Fruit fly (Drosophila melanogaster): ENCODE measurements around the gene CG13996.

CG13996 gene

DNA sequence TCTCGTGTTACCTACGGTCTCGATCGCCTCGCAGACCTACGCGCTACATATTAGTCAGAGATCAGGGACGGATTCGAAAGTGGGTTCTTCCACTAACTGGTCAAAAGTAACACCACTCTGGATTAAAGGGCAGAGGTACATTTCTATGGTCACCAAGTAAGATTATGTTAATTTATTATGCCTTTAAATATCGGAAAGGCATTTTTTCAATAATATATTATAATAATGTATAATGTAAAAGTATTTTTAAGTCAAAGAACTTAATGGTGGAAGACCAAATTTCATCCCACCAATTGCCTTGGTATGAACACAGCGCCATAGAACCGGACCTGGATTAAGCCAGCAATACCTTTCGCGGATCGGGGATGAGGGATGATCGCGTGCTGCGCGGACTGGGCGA lies 2.2 kb downstream of the CG13996 start (continued):
- peak; percentile 20; the same call in 1 of the 2 replicates for TF ChIP-seq Gug (GFP tag; IDR thresholded peaks at IDR 0.05)
- TF ChIP-seq CG32006 (GFP tag; optimal IDR thresholded peaks at IDR 0.05): peak; percentile 63
- TF ChIP-seq Met (GFP tag; optimal IDR thresholded peaks at IDR 0.05): peak; percentile 59
- TF ChIP-seq achi (GFP tag; optimal IDR thresholded peaks at IDR 0.05): peak; percentile 75
- peak; percentile 37 for TF ChIP-seq CG6276 (GFP tag; optimal IDR thresholded peaks at IDR 0.05)
- peak; percentile 64 for TF ChIP-seq CG10631 (GFP tag; optimal IDR thresholded peaks at IDR 0.05)
- no peak for TF ChIP-seq dac (GFP tag; optimal IDR thresholded peaks at IDR 0.05)
- peak; percentile 65 for TF ChIP-seq CG6163 (GFP tag; IDR thresholded peaks at IDR 0.05)
- TF ChIP-seq pdm3 (GFP tag; optimal IDR thresholded peaks at IDR 0.05): no peak
- peak; percentile 73 for TF ChIP-seq CG6808 (GFP tag; optimal IDR thresholded peaks at IDR 0.05)
- peak; percentile 21 for TF ChIP-seq Smox (GFP tag; optimal IDR thresholded peaks at IDR 0.05)
- peak; percentile 32 for TF ChIP-seq net (GFP tag; optimal IDR thresholded peaks at IDR 0.05)
- peak; percentile 16 for TF ChIP-seq CG1621 (tag; optimal IDR thresholded peaks at IDR 0.05)
- TF ChIP-seq spab (GFP tag; optimal IDR thresholded peaks at IDR 0.05): peak; percentile 73
- peak; percentile 64 for TF ChIP-seq cyc (GFP tag; optimal IDR thresholded peaks at IDR 0.05)
- TF ChIP-seq svp (GFP tag): peak; percentile 86
- peak; percentile 56 for TF ChIP-seq Blimp-1 (GFP tag; optimal IDR thresholded peaks at IDR 0.05)
- TF ChIP-seq Sox14 (GFP tag; optimal IDR thresholded peaks at IDR 0.05): peak; percentile 46
- TF ChIP-seq CG11294 (GFP tag; IDR thresholded peaks at IDR 0.05): no peak

DNA sequence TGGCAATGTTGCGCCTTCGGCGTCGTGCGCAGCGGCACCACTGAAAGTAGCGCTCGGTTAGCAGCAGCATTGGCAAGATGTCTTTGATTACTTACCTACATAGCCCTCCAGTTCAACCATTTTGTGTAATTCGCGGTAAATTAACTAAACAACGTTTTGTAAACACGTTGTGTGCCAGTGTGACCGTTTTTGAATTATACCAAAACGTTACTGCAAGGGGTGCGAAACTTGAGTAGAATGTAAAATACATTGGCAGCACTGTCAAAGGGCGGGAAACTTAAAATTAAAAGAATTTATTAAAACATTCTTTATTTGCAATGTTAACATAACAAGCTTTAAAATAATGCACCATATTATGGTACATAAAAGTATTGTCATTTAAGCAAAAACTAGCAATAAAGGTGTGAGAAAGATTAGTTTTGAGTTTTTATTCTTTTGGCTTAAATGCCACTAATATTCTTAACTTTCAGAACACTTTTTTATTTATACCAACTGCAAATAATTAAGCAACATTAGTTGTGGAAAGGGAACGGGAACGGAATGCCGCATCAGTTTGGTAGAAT lies 3.8 kb downstream of the CG13996 start, which contains the start of gene CG9107:
Gene CG9107, minus strand, starts transcription at position 195 of the 563 bp plus-strand sequence.
- no peak for TF ChIP-seq vri (GFP tag; optimal IDR thresholded peaks at IDR 0.05)
- peak; percentile 100 for TF ChIP-seq CG6808 (GFP tag; optimal IDR thresholded peaks at IDR 0.05)
- TF ChIP-seq Hr4 (GFP tag; optimal IDR thresholded peaks at IDR 0.05): no peak
- TF ChIP-seq OdsH (GFP tag; optimal IDR thresholded peaks at IDR 0.05): no peak
- TF ChIP-seq fkh (GFP tag; optimal IDR thresholded peaks at IDR 0.05): peak; percentile 78
- no peak for TF ChIP-seq CG10669 (GFP tag; optimal IDR thresholded peaks at IDR 0.05)

DNA sequence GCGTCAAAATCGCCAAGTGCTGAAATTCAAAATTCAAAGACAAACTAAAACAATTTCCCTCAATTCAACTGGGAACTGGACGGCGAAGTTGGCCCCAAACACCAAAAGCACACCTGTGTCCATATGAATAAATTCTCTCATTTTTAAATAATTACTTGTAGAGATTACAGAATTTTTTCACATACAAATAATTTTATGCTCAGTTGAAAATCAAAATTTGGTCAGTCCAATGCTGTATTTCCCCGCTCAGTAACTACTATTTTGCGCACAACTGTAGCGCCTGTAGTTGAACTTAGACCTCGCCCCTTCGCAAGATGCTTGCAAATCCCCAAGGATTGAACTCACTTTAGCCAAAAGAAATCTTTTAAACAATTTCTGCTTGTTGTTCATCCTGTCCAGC lies 8.1 kb downstream of the CG13996 start:
- TF ChIP-seq spab (GFP tag; optimal IDR thresholded peaks at IDR 0.05) (no peak), Sox14 (GFP tag; optimal IDR thresholded peaks at IDR 0.05) (no peak), Ets21C (GFP tag; optimal IDR thresholded peaks at IDR 0.05) (no peak), Eip78C (GFP tag) (peak; percentile 47), fkh (GFP tag; optimal IDR thresholded peaks at IDR 0.05) (no peak), CG11294 (GFP tag; IDR thresholded peaks at IDR 0.05) (no peak), Hr4 (GFP tag; optimal IDR thresholded peaks at IDR 0.05) (peak; percentile 34), CG3919 (GFP tag; optimal IDR thresholded peaks at IDR 0.05) (peak; percentile 5), CG11902 (GFP tag; optimal IDR thresholded peaks at IDR 0.05) (no peak), Smox (GFP tag; optimal IDR thresholded peaks at IDR 0.05) (no peak), CG16779 (tag; optimal IDR thresholded peaks at IDR 0.05) (no peak), CG11762 (GFP tag; optimal IDR thresholded peaks at IDR 0.05; ENCODE audit: insufficient read depth) (no peak), eg (GFP tag; IDR thresholded peaks at IDR 0.05) (peak; percentile 39; the same call in 1 of the 3 replicates), CG6808 (GFP tag; optimal IDR thresholded peaks at IDR 0.05) (no peak), CG8632 (GFP tag; optimal IDR thresholded peaks at IDR 0.05) (no peak), CG8319 (GFP tag; optimal IDR thresholded peaks at IDR 0.05) (no peak), CG6792 (GFP tag; optimal IDR thresholded peaks at IDR 0.05) (no peak), CG31627 (GFP tag; optimal IDR thresholded peaks at IDR 0.05) (peak; percentile 7), dac (GFP tag; optimal IDR thresholded peaks at IDR 0.05) (no peak), Sox15 (GFP tag; optimal IDR thresholded peaks at IDR 0.05) (no peak), acj6 (GFP tag; optimal IDR thresholded peaks at IDR 0.05) (peak; percentile 24), CG4318 (GFP tag; optimal IDR thresholded peaks at IDR 0.05) (no peak), fd59A (GFP tag; optimal IDR thresholded peaks at IDR 0.05) (no peak), vri (GFP tag; optimal IDR thresholded peaks at IDR 0.05) (no peak), CG6276 (GFP tag; optimal IDR thresholded peaks at IDR 0.05) (no peak), net (GFP tag; optimal IDR thresholded peaks at IDR 0.05) (no peak), Blimp-1 (GFP tag; optimal IDR thresholded peaks at IDR 0.05) (no peak), ss (GFP tag; optimal IDR thresholded peaks at IDR 0.05) (no peak), CG10631 (GFP tag; optimal IDR thresholded peaks at IDR 0.05) (no peak), CG15336 (GFP tag; IDR thresholded peaks at IDR 0.05) (peak; percentile 44; the same call in 1 of the 2 replicates), CG10669 (GFP tag; optimal IDR thresholded peaks at IDR 0.05) (no peak), Eip93F (GFP tag; optimal IDR thresholded peaks at IDR 0.05) (no peak), Gug (GFP tag; IDR thresholded peaks at IDR 0.05) (no peak), CG7368 (GFP tag; optimal IDR thresholded peaks at IDR 0.05) (no peak), Met (GFP tag; optimal IDR thresholded peaks at IDR 0.05) (no peak), dsx (GFP tag; optimal IDR thresholded peaks at IDR 0.05; ENCODE audit: poor library complexity, severe bottlenecking) (no peak), CG8119 (GFP tag; IDR thresholded peaks at IDR 0.05) (peak; percentile 44; the same call in 2 of the 3 replicates)
